Fruit fly (Drosophila melanogaster) whole organism, embryonic: Measurements from ENCODE around the gene Sbf.

Source experiments
- CG15269 ChIP-seq: fragments of 200-800 bp; sonication (Bioruptor generic); optimal IDR thresholded peaks from 2 replicates; lab custom pipeline; 2018; ENCODE audit warnings: missing biosample characterization, mild to moderate bottlenecking, missing genetic modification characterization, moderate library complexity
- CG32772 ChIP-seq: fragments of 200-800 bp; sonication (Bioruptor generic); IDR thresholded peaks from 2 replicates; pipeline ENCODE4 v1.3.6; 2022; ENCODE audit warnings: missing biosample characterization, missing genetic modification characterization
- CG6175 ChIP-seq: fragments of 200-800 bp; sonication (Bioruptor generic); IDR thresholded peaks from 3 replicates; pipeline ENCODE4 v1.3.6; 2022; ENCODE audit warnings: missing biosample characterization, missing genetic modification characterization
- Doc2 ChIP-seq: fragments of 200-800 bp; sonication (Bioruptor generic); IDR thresholded peaks from 2 replicates; pipeline ENCODE4 v1.3.6; 2022; ENCODE audit warnings: missing biosample characterization, missing genetic modification characterization
- HmgD ChIP-seq: fragments of 200-800 bp; sonication (Bioruptor generic); optimal IDR thresholded peaks from 3 replicates; lab custom pipeline; 2016; ENCODE audit warnings: missing biosample characterization, missing genetic modification characterization
- Myb ChIP-seq: fragments of 200-800 bp; sonication (Bioruptor generic); optimal IDR thresholded peaks from 2 replicates; lab custom pipeline; 2016; ENCODE audit warnings: missing biosample characterization, missing genetic modification characterization
- Six4 ChIP-seq: fragments of 200-800 bp; sonication (Bioruptor generic); optimal IDR thresholded peaks from 2 replicates; lab custom pipeline; 2016; ENCODE audit warnings: missing biosample characterization, missing genetic modification characterization
- Sry-β ChIP-seq: fragments of 200-800 bp; sonication (Bioruptor generic); optimal IDR thresholded peaks from 2 replicates; lab custom pipeline; 2018; ENCODE audit warnings: missing biosample characterization, mild to moderate bottlenecking, missing genetic modification characterization, moderate library complexity
- Ssrp ChIP-seq: fragments of 200-800 bp; sonication (Bioruptor generic); optimal IDR thresholded peaks from 2 replicates; lab custom pipeline; 2018; ENCODE audit warnings: missing biosample characterization, mild to moderate bottlenecking, missing genetic modification characterization, moderate library complexity
- br ChIP-seq: fragments of >200 bp; optimal IDR thresholded peaks from 2 replicates; lab custom pipeline; 2017
- fd3F ChIP-seq: fragments of 200-800 bp; sonication (Bioruptor generic); optimal IDR thresholded peaks from 2 replicates; lab custom pipeline; 2018; ENCODE audit warnings: missing biosample characterization, mild to moderate bottlenecking, missing genetic modification characterization, moderate library complexity
- pan ChIP-seq, 4 experiments: fragments of >200 bp in 3 of 4; fragments of 200-800 bp in 1 of 4; sonication (Bioruptor generic) in 1 of 4; optimal IDR thresholded peaks in 3 of 4; IDR thresholded peaks in 1 of 4; 2 replicates each; pipeline versions ENCODE4 v1.3.6 to Lab custom; 2017 to 2022; ENCODE audit warnings: missing biosample characterization in 2 of 4, missing genetic modification characterization in 2 of 4, mixed read lengths in 1 of 4
- psq ChIP-seq: fragments of 200-800 bp; sonication (Bioruptor generic); optimal IDR thresholded peaks from 2 replicates; lab custom pipeline; 2017; ENCODE audit warnings: missing biosample characterization, missing genetic modification characterization
- vfl ChIP-seq: fragments of 200-800 bp; sonication (Bioruptor generic); optimal IDR thresholded peaks from 2 replicates; lab custom pipeline; 2016; ENCODE audit warnings: missing biosample characterization, missing genetic modification characterization

DNA sequence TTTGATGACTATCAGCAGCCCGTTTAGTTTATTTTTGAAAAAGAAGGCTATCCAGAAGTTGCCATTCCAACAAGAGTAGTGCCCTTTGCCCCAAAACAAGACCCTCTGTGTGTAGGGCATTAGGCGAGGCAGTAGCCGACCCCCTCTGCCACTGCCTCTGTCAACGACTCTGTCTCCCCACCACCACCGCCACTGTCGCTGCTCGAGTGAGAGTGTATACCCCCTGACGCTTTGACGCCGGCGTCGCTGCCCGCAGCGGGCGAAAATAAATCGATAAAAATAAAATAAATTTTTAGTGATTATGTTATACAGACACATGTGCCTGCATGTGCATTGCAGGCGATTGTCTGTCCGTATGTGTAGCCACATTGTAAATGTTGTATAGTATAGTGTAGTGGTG is 19.7 kb downstream of the Sbf start:
- no peak for TF ChIP-seq HmgD (GFP tag; lab: Kevin White, UChicago)
- TF ChIP-seq Doc2 (GFP tag; lab: Robert Waterston, UW) = no peak
- no peak for TF ChIP-seq br (lab: Kevin White, UChicago)
- TF ChIP-seq pan (optimal IDR thresholded peaks at IDR 0.05; lab: Kevin White, UChicago) = no peak
- peak in 1 of 2 experiments; percentile 5 for TF ChIP-seq pan (GFP tag; optimal IDR thresholded peaks at IDR 0.05 in 1 of 2, IDR thresholded peaks at IDR 0.05 in 1 of 2)
- no peak for TF ChIP-seq psq (GFP tag; lab: Kevin White, UChicago)
- no peak for TF ChIP-seq vfl
- no peak for TF ChIP-seq Six4 (GFP tag; lab: Kevin White, UChicago)
- TF ChIP-seq Ssrp = no peak
- TF ChIP-seq Sry-β (GFP tag; lab: Kevin White, UChicago) = no peak
- TF ChIP-seq CG32772 (GFP tag; lab: Robert Waterston, UW) = no peak
- TF ChIP-seq CG15269 (tag; lab: Kevin White, UChicago) = no peak
- no peak for TF ChIP-seq Myb (GFP tag; lab: Kevin White, UChicago)
- no peak for TF ChIP-seq CG6175 (GFP tag; lab: Robert Waterston, UW)
- TF ChIP-seq fd3F (GFP tag; lab: Kevin White, UChicago) = no peak
